Worm (Caenorhabditis elegans) whole organism, early embryonic: ENCODE data around the gene ZK1307.2.

Experiments
- F13C5.2 ChIP-seq: sonication (generic microtip); optimal IDR thresholded peaks from 2 replicates; lab custom pipeline; 2017; ENCODE audit warnings: mild to moderate bottlenecking, missing genetic modification characterization, inconsistent platforms, missing compliant biosample characterization
- aly-1 ChIP-seq: sonication (generic microtip); optimal IDR thresholded peaks from 2 replicates; lab custom pipeline; 2016; ENCODE audit warnings: missing genetic modification characterization, missing compliant biosample characterization
- ceh-13 ChIP-seq: fragments of 200-800 bp; sonication (Bioruptor generic); optimal IDR thresholded peaks from 2 replicates; lab custom pipeline; 2018; ENCODE audit warnings: mild to moderate bottlenecking, missing genetic modification characterization, missing compliant biosample characterization
- ceh-36 ChIP-seq: sonication (generic microtip); optimal IDR thresholded peaks from 2 replicates; lab custom pipeline; 2016; ENCODE audit warnings: missing genetic modification characterization, inconsistent platforms, missing compliant biosample characterization
- flt-1 ChIP-seq: fragments of 200-800 bp; sonication (Bioruptor generic); IDR thresholded peaks from 2 replicates; pipeline ENCODE4 v1.3.6; 2022; ENCODE audit warnings: missing genetic modification characterization, missing compliant biosample characterization
- hmbx-1 ChIP-seq: sonication (generic microtip); optimal IDR thresholded peaks from 2 replicates; lab custom pipeline; 2016; ENCODE audit warnings: mild to moderate bottlenecking, missing genetic modification characterization, missing compliant biosample characterization
- hmg-4 ChIP-seq: fragments of 200-800 bp; sonication (Bioruptor generic); optimal IDR thresholded peaks from 2 replicates; lab custom pipeline; 2018; ENCODE audit warnings: mild to moderate bottlenecking, missing genetic modification characterization, missing compliant biosample characterization
- hnd-1 ChIP-seq: sonication (generic microtip); optimal IDR thresholded peaks from 2 replicates; lab custom pipeline; 2016; ENCODE audit warnings: missing genetic modification characterization, missing compliant biosample characterization
- pes-1 ChIP-seq: fragments of 200-800 bp; sonication (Bioruptor generic); IDR thresholded peaks from 2 replicates; pipeline ENCODE4 v1.3.6; 2022; ENCODE audit warnings: missing genetic modification reagents, missing genetic modification characterization, missing compliant biosample characterization
- sea-1 ChIP-seq: fragments of 200-800 bp; sonication (Bioruptor generic); conservative IDR thresholded peaks from 2 replicates; pipeline ENCODE4 v1.3.6; 2022; ENCODE audit warnings: missing genetic modification characterization, missing compliant biosample characterization
- tbx-37 ChIP-seq: fragments of 200-800 bp; sonication (Bioruptor generic); conservative IDR thresholded peaks from 2 replicates; pipeline ENCODE4 v1.3.6; 2022; ENCODE audit warnings: missing genetic modification reagents, missing genetic modification characterization, missing compliant biosample characterization
- tra-4 ChIP-seq: sonication (generic microtip); optimal IDR thresholded peaks from 2 replicates; lab custom pipeline; 2017; ENCODE audit warnings: missing genetic modification characterization, missing compliant biosample characterization

The ZK1307.2 gene

DNA sequence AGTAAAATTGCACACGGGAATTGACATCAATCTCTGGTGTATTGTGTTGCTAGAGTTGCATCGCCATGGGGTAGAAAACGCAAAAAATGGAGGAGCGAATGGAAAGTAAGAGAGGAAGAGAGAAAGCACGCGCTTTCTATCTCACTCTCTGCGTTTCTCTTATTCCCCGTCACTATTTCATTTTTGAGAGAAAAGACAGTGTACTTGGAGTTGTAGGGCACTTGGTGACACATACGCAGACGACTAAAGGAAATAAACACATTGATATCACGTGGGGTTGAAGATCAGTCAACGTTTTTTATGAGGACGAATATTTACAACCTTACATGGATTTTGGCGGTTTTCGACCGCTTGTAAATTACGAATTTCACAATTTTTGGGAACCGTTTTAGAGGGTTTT is 50.3 kb downstream of the ZK1307.2 start:
- TF ChIP-seq aly-1 = no peak
- no peak for TF ChIP-seq tbx-37 (GFP tag; lab: Robert Waterston, UW)
- no peak for TF ChIP-seq hmg-4
- no peak for TF ChIP-seq F13C5.2 (tag; lab: Kevin White, UChicago)
- no peak for TF ChIP-seq ceh-36 (tag; lab: Kevin White, UChicago)
- TF ChIP-seq flt-1 = no peak
- TF ChIP-seq hnd-1 (tag; lab: Kevin White, UChicago) = no peak
- TF ChIP-seq hmbx-1 (tag; lab: Kevin White, UChicago) = no peak
- TF ChIP-seq tra-4 (tag; lab: Kevin White, UChicago) = no peak
- no peak for TF ChIP-seq ceh-13 (GFP tag; lab: Kevin White, UChicago)
- TF ChIP-seq sea-1 = no peak
- no peak for TF ChIP-seq pes-1 (GFP tag; lab: Robert Waterston, UW)
